Worm (Caenorhabditis elegans) whole organism, young adult: ENCODE data around the gene col-106.

Source experiments
- B0019.2 ChIP-seq: fragments of 200-800 bp; sonication (Bioruptor generic); conservative IDR thresholded peaks from 2 replicates; pipeline ENCODE4 v1.3.6; 2022; ENCODE audit warnings: missing genetic modification reagents, missing genetic modification characterization, missing compliant biosample characterization
- B0035.1 ChIP-seq: sonication (generic microtip); optimal IDR thresholded peaks from 2 replicates; lab custom pipeline; 2016; ENCODE audit warnings: missing genetic modification characterization, mild to moderate bottlenecking, missing compliant biosample characterization, missing genotype, missing genetic modification reagents
- F10E7.11 ChIP-seq: sonication (generic microtip); optimal IDR thresholded peaks from 2 replicates; lab custom pipeline; 2017; ENCODE audit warnings: mild to moderate bottlenecking, missing genetic modification characterization, moderate library complexity, missing compliant biosample characterization
- F33H1.4 ChIP-seq: fragments of 200-800 bp; sonication (Bioruptor generic); IDR thresholded peaks from 2 replicates; pipeline ENCODE4 v1.3.6; 2022; ENCODE audit warnings: missing genetic modification reagents, missing genetic modification characterization, missing compliant biosample characterization
- F39B2.1 ChIP-seq: fragments of 200-800 bp; sonication (Bioruptor generic); IDR thresholded peaks from 2 replicates; pipeline ENCODE4 v1.3.6; 2022; ENCODE audit warnings: missing genetic modification reagents, missing genetic modification characterization, missing compliant biosample characterization
- F49E8.2 ChIP-seq: sonication (generic microtip); optimal IDR thresholded peaks from 3 replicates; lab custom pipeline; 2017; ENCODE audit warnings: missing genetic modification characterization, mild to moderate bottlenecking, missing compliant biosample characterization, antibody characterized with exemption, moderate library complexity; ENCODE audit not compliant: insufficient read depth
- F57A8.1 ChIP-seq: fragments of 200-800 bp; sonication (Bioruptor generic); optimal IDR thresholded peaks from 2 replicates; lab custom pipeline; 2018; ENCODE audit warnings: mild to moderate bottlenecking, missing genetic modification characterization, moderate library complexity, missing compliant biosample characterization
- F57C9.4 ChIP-seq: sonication (generic microtip); optimal IDR thresholded peaks from 2 replicates; lab custom pipeline; 2017; ENCODE audit warnings: mild to moderate bottlenecking, missing genetic modification characterization, missing compliant biosample characterization
- Y53F4B.3 ChIP-seq: fragments of 200-800 bp; sonication (Bioruptor generic); IDR thresholded peaks from 2 replicates; pipeline ENCODE4 v1.3.6; 2022; ENCODE audit warnings: missing genetic modification reagents, missing genetic modification characterization, missing compliant biosample characterization
- Y56A3A.18 ChIP-seq: fragments of 200-800 bp; sonication (Bioruptor generic); IDR thresholded peaks from 2 replicates; pipeline ENCODE4 v1.3.6; 2022; ENCODE audit warnings: missing genetic modification reagents, missing genetic modification characterization, missing compliant biosample characterization
- Y79H2A.3 ChIP-seq: fragments of 200-800 bp; sonication (Bioruptor generic); conservative IDR thresholded peaks from 2 replicates; pipeline ENCODE4 v1.3.6; 2022; ENCODE audit warnings: missing genetic modification reagents, missing genetic modification characterization, missing compliant biosample characterization
- ama-1 ChIP-seq, 3 experiments: fragments of 150-350 bp in 1 of 3; sonication (generic microtip) in 2 of 3; optimal IDR thresholded peaks; 2 replicates each; lab custom pipeline; 2014 to 2018; ENCODE audit warnings: missing biosample characterization in 2 of 3, missing genetic modification characterization in 2 of 3, missing genetic modification reagents in 2 of 3
- atf-7 ChIP-seq: sonication (generic microtip); optimal IDR thresholded peaks from 2 replicates; lab custom pipeline; 2017; ENCODE audit warnings: mild to moderate bottlenecking, missing genetic modification characterization, missing compliant biosample characterization
- bed-1 ChIP-seq: fragments of 200-800 bp; sonication (Bioruptor generic); IDR thresholded peaks from 2 replicates; pipeline ENCODE4 v1.3.6; 2022; ENCODE audit warnings: missing genetic modification reagents, missing genetic modification characterization, missing compliant biosample characterization
- bed-2 ChIP-seq: fragments of 200-800 bp; sonication (Bioruptor generic); IDR thresholded peaks from 2 replicates; pipeline ENCODE4 v1.3.6; 2022; ENCODE audit warnings: missing genetic modification reagents, missing genetic modification characterization, missing compliant biosample characterization
- ccch-3 ChIP-seq: fragments of 200-800 bp; sonication (Bioruptor generic); optimal IDR thresholded peaks from 2 replicates; lab custom pipeline; 2018; ENCODE audit warnings: mild to moderate bottlenecking, missing genetic modification characterization, missing compliant biosample characterization
- cebp-2 ChIP-seq: fragments of 200-800 bp; sonication (Bioruptor generic); IDR thresholded peaks from 2 replicates; pipeline ENCODE4 v1.3.6; 2022; ENCODE audit warnings: missing genetic modification characterization, missing compliant biosample characterization
- ceh-27 ChIP-seq: fragments of 200-800 bp; sonication (Bioruptor generic); optimal IDR thresholded peaks from 2 replicates; lab custom pipeline; 2018; ENCODE audit warnings: mild to moderate bottlenecking, missing genetic modification characterization, moderate library complexity, missing compliant biosample characterization
- die-1 ChIP-seq: sonication (generic microtip); optimal IDR thresholded peaks from 2 replicates; lab custom pipeline; 2016; ENCODE audit warnings: missing genotype, mild to moderate bottlenecking, missing genetic modification characterization, missing compliant biosample characterization
- efl-1 ChIP-seq: fragments of 150-350 bp; optimal IDR thresholded peaks from 2 replicates; lab custom pipeline; 2014; ENCODE audit warnings: missing biosample characterization, missing genetic modification reagents, missing genetic modification characterization
- egl-18 ChIP-seq: fragments of 200-800 bp; sonication (Bioruptor generic); IDR thresholded peaks from 2 replicates; pipeline ENCODE4 v1.3.6; 2022; ENCODE audit warnings: missing genetic modification reagents, missing genetic modification characterization, missing compliant biosample characterization
- ekl-4 ChIP-seq: fragments of 200-800 bp; sonication (Bioruptor generic); IDR thresholded peaks from 2 replicates; pipeline ENCODE4 v1.3.6; 2022; ENCODE audit warnings: missing genetic modification reagents, missing genetic modification characterization, missing compliant biosample characterization
- hlh-12 ChIP-seq: sonication (generic microtip); optimal IDR thresholded peaks from 2 replicates; lab custom pipeline; 2016; ENCODE audit warnings: missing genetic modification characterization, missing compliant biosample characterization
- hmg-20 ChIP-seq: fragments of 200-800 bp; sonication (Bioruptor generic); IDR thresholded peaks from 2 replicates; pipeline ENCODE4 v1.3.6; 2022; ENCODE audit warnings: missing genetic modification reagents, missing genetic modification characterization, missing compliant biosample characterization
- hsf-1 ChIP-seq: fragments of 200-800 bp; sonication (Bioruptor generic); IDR thresholded peaks from 2 replicates; pipeline ENCODE4 v1.3.6; 2022; ENCODE audit warnings: missing genetic modification reagents, missing genetic modification characterization, missing compliant biosample characterization
- lag-1 ChIP-seq: fragments of 200-800 bp; sonication (Bioruptor generic); IDR thresholded peaks from 2 replicates; pipeline ENCODE4 v1.3.6; 2022; ENCODE audit warnings: missing genetic modification reagents, missing genetic modification characterization, missing compliant biosample characterization
- lin-54 ChIP-seq: fragments of 200-800 bp; sonication (Bioruptor generic); optimal IDR thresholded peaks from 2 replicates; lab custom pipeline; 2018; ENCODE audit warnings: mild to moderate bottlenecking, missing genetic modification characterization, missing compliant biosample characterization
- lsy-27 ChIP-seq: sonication (generic microtip); optimal IDR thresholded peaks from 2 replicates; lab custom pipeline; 2017; ENCODE audit warnings: missing genetic modification characterization, mild to moderate bottlenecking, missing compliant biosample characterization, antibody characterized with exemption, missing genotype, borderline replicate concordance; ENCODE audit not compliant: insufficient read depth
- mcd-1 ChIP-seq: fragments of 200-800 bp; sonication (Bioruptor generic); IDR thresholded peaks from 2 replicates; pipeline ENCODE4 v1.3.6; 2022; ENCODE audit warnings: missing genetic modification reagents, missing genetic modification characterization, missing compliant biosample characterization
- nfyb-1 ChIP-seq: fragments of 200-800 bp; sonication (Bioruptor generic); IDR thresholded peaks from 2 replicates; pipeline ENCODE4 v1.3.6; 2022; ENCODE audit warnings: missing genetic modification reagents, missing genetic modification characterization, missing compliant biosample characterization
- nhr-27 ChIP-seq: fragments of 200-800 bp; sonication (Bioruptor generic); optimal IDR thresholded peaks from 2 replicates; lab custom pipeline; 2018; ENCODE audit warnings: mild to moderate bottlenecking, missing genetic modification characterization, moderate library complexity, missing compliant biosample characterization
- pbrm-1 ChIP-seq: fragments of 200-800 bp; sonication (Bioruptor generic); IDR thresholded peaks from 2 replicates; pipeline ENCODE4 v1.3.6; 2022; ENCODE audit warnings: missing genetic modification reagents, missing genetic modification characterization, missing compliant biosample characterization
- repo-1 ChIP-seq: sonication (generic microtip); optimal IDR thresholded peaks from 2 replicates; lab custom pipeline; 2017; ENCODE audit warnings: mild to moderate bottlenecking, missing genetic modification characterization, missing compliant biosample characterization
- snpc-4 ChIP-seq, 5 experiments: fragments of 150-350 bp in 1 of 5; sonication (generic microtip) in 4 of 5; optimal IDR thresholded peaks; 2 replicates each; lab custom pipeline; 2014 to 2018; ENCODE audit warnings: missing genetic modification characterization in 5 of 5, missing biosample characterization in 3 of 5, antibody characterized with exemption in 2 of 5, mild to moderate bottlenecking in 2 of 5, missing compliant biosample characterization in 2 of 5, missing genotype in 2 of 5, moderate library complexity in 2 of 5, missing genetic modification reagents in 1 of 5
- unc-130 ChIP-seq: sonication (generic microtip); optimal IDR thresholded peaks from 2 replicates; lab custom pipeline; 2016; ENCODE audit warnings: missing genetic modification reagents, missing genetic modification characterization, missing compliant biosample characterization
- zfh-2 ChIP-seq: fragments of 200-800 bp; sonication (Bioruptor generic); conservative IDR thresholded peaks from 2 replicates; pipeline ENCODE4 v1.3.6; 2022; ENCODE audit warnings: missing genetic modification reagents, missing genetic modification characterization, missing compliant biosample characterization
- zim-3 ChIP-seq: sonication (generic microtip); optimal IDR thresholded peaks from 2 replicates; lab custom pipeline; 2017; ENCODE audit warnings: mild to moderate bottlenecking, missing genetic modification characterization, moderate library complexity, missing compliant biosample characterization
- ztf-25 ChIP-seq: fragments of 200-800 bp; sonication (Bioruptor generic); IDR thresholded peaks from 2 replicates; pipeline ENCODE4 v1.3.6; 2022; ENCODE audit warnings: missing genetic modification reagents, missing genetic modification characterization, missing compliant biosample characterization
- ztf-26 ChIP-seq: sonication (generic microtip); optimal IDR thresholded peaks from 2 replicates; lab custom pipeline; 2017; ENCODE audit warnings: missing genetic modification characterization, missing compliant biosample characterization

Gene col-106

DNA sequence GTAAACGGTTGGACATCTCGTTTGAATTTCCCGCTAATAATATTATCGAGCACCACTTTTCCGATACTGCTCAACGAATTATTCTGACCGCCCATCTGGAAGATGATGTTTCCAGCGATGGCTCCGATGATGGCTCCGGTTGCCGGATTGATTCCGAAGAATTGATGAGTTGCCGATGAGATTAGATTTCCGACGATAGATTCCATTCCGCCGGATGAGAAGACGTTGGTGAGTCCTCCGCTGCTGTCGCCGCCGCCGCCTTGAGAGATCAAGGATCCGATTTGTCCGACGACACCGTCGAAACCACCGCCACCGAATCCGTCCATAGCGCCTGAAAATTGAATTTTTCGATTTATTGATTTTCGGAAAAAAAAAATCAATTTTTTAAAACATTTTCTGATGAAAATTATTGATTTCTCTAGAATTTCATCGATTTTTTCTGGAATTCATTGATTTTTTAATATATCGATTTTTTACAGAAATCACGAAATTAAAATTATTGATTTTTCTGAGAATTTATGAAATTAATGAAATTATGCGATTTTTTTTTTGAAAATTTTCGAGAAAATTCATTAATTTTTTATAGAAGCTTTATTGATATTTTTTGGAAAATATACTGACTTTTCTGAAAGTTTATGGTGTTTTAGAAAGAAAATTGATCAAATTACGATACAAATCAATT lies 16.4 kb downstream of the col-106 start:
- TF ChIP-seq mcd-1 (GFP tag; lab: Robert Waterston, UW) (no peak), zfh-2 (peak; percentile 52)

DNA sequence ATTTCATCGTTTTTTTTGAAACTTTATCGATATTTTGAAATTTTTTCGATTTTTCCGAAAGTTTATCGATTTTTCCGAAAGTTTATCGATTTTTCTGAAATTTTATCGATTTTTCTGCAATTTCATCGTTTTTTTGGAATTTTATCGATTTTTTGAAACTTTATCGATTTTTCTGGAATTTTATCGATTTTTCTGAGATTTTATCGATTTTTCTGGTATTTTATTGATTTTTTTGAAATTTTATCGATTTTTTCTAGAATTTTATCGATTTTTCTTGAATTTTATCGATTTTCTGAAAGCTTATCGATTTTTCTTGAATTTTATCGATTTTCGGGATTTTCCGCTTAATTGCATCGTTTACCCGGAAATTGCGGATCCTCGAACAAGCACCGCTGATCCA lies 17.1 kb downstream of the col-106 start:
- TF ChIP-seq unc-130 (GFP tag; lab: Kevin White, UChicago) (no peak), egl-18 (GFP tag; lab: Robert Waterston, UW) (no peak), ccch-3 (GFP tag; lab: Kevin White, UChicago) (no peak), F49E8.2 (tag; lab: Kevin White, UChicago) (no peak), F57C9.4 (tag; lab: Kevin White, UChicago) (no peak), snpc-4 (GFP tag; optimal IDR thresholded peaks at IDR 0.05; lab: Kevin White, UChicago) (no peak), snpc-4 (tag; optimal IDR thresholded peaks at IDR 0.05; lab: Kevin White, UChicago) (no peak), atf-7 (tag; lab: Kevin White, UChicago) (no peak), lsy-27 (tag; lab: Kevin White, UChicago) (no peak), F39B2.1 (no peak), pbrm-1 (GFP tag; lab: Robert Waterston, UW) (no peak), lag-1 (no peak), cebp-2 (GFP tag; lab: Robert Waterston, UW) (no peak), B0035.1 (tag; lab: Kevin White, UChicago) (no peak), efl-1 (no peak)

DNA sequence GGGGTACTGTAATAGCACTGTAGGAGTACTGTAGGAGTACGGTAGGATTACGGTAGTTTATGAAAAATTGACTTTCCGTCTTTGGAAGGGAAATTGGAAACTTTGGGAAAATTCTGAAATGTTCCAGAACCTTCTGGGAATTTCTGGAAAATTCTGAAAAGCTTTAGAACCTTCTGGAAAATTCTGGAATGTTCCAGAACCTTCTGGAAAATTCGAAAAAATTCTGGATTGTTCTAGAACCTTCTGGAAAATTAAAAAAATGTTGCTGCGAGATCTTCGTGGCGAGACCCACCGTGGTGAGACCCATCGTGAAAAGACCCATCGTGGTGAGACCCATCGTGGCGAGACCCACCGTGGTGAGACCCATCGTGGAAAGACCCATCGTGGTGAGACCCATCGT lies 20.5 kb downstream of the col-106 start:
- peak; percentile 94 for TF ChIP-seq hsf-1 (GFP tag; lab: Robert Waterston, UW)
- 0 out of 2 replicates have a peak, but pooled peaks have one; percentile 13 for TF ChIP-seq ztf-25 (GFP tag; lab: Robert Waterston, UW)
- 0 out of 2 replicates have a peak, but pooled peaks have one; percentile 28 for TF ChIP-seq ekl-4 (GFP tag; lab: Robert Waterston, UW)
- peak; percentile 20; the same call in 1 of the 2 replicates for TF ChIP-seq F33H1.4 (GFP tag; lab: Robert Waterston, UW)
- 0 out of 2 replicates have a peak, but pooled peaks have one; percentile 13 for TF ChIP-seq Y79H2A.3 (GFP tag; lab: Robert Waterston, UW)

DNA sequence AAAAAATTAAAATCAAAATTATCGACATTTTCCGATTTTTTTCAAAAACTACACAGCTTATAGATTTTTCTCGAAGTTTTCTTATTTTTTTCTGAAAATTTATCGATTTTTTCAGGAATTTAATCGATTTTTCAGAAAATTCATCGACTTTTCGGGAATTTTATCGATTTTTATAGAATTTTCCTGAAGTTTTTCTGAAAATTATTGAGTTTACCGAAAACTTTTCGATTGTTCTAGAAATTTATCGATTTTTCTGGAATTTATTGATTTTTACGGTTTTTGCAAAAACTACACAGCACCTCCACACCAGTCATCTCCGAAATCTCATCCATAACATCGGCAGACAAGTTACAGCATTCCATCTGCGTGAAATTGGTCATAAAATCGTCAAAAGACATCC lies 23.0 kb downstream of the col-106 start:
- no peak for TF ChIP-seq lsy-27 (tag; lab: Kevin White, UChicago)
- TF ChIP-seq hlh-12 (tag; lab: Kevin White, UChicago), result no peak
- no peak for TF ChIP-seq F57A8.1 (GFP tag; lab: Kevin White, UChicago)
- TF ChIP-seq repo-1 (tag; lab: Kevin White, UChicago), result no peak

DNA sequence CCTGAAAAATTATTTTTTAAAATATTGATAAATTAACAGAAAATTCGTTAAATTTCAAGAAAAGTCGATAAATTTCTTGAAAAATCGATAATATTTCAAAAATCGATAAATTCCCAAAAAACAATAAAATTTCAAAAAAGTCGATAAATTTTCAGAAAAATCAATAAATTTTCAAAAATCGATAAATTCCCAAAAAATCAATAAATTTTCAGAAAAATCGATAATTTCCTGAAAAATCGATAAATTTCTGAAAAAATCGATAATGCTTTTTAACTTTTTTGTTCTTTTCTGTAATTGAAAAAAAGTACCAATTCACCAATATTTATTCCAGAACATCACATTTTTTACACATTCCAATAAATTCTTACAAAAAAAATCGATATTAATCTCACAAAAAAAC lies 25.4 kb downstream of the col-106 start:
- TF ChIP-seq zim-3 (tag; lab: Kevin White, UChicago) (no peak), ama-1 (optimal IDR thresholded peaks at IDR 0.05; lab: Kevin White, UChicago) (no peak), ama-1 (GFP tag; optimal IDR thresholded peaks at IDR 0.05; lab: Kevin White, UChicago) (no peak), Y53F4B.3 (GFP tag; lab: Robert Waterston, UW) (no peak), F10E7.11 (tag; lab: Kevin White, UChicago) (no peak), ceh-27 (GFP tag; lab: Kevin White, UChicago) (no peak), B0019.2 (GFP tag; lab: Robert Waterston, UW) (no peak), nhr-27 (no peak), nfyb-1 (GFP tag; lab: Robert Waterston, UW) (no peak), ztf-26 (tag; lab: Kevin White, UChicago) (no peak), cebp-2 (GFP tag; lab: Robert Waterston, UW) (no peak), die-1 (tag; lab: Kevin White, UChicago) (no peak), F57A8.1 (GFP tag; lab: Kevin White, UChicago) (no peak), ccch-3 (GFP tag; lab: Kevin White, UChicago) (no peak), lin-54 (GFP tag; lab: Kevin White, UChicago) (no peak), Y56A3A.18 (GFP tag; lab: Robert Waterston, UW) (no peak), Y79H2A.3 (GFP tag; lab: Robert Waterston, UW) (no peak), bed-1 (GFP tag; lab: Robert Waterston, UW) (no peak), hlh-12 (tag; lab: Kevin White, UChicago) (no peak), bed-2 (no peak), hmg-20 (GFP tag; lab: Robert Waterston, UW) (no peak)
